Worm (Caenorhabditis elegans) whole organism, L4 larva: ENCODE measurements around the gene gldi-8.

Source experiments
- F44E2.7 ChIP-seq: fragments of 200-800 bp; sonication (Bioruptor generic); IDR thresholded peaks from 2 replicates; pipeline ENCODE4 v2.1.2; 2022; ENCODE audit warnings: missing genetic modification characterization, missing compliant biosample characterization
- R02D3.7 ChIP-seq: fragments of 150-350 bp; sonication (generic microtip); optimal IDR thresholded peaks from 3 replicates; lab custom pipeline; 2014; ENCODE audit warnings: missing biosample characterization, missing genetic modification characterization
- T20F7.1 ChIP-seq: fragments of 200-800 bp; sonication (Bioruptor generic); optimal IDR thresholded peaks from 2 replicates; lab custom pipeline; 2018; ENCODE audit warnings: mild to moderate bottlenecking, missing genetic modification characterization, missing compliant biosample characterization
- Y105C5A.15 ChIP-seq: fragments of 200-800 bp; sonication (Bioruptor generic); IDR thresholded peaks from 2 replicates; pipeline ENCODE4 v1.3.6; 2022; ENCODE audit warnings: missing genetic modification characterization, missing compliant biosample characterization
- Y5F2A.4 ChIP-seq: fragments of 200-800 bp; sonication (Bioruptor generic); optimal IDR thresholded peaks from 2 replicates; lab custom pipeline; 2018; ENCODE audit warnings: mild to moderate bottlenecking, missing genetic modification characterization, missing compliant biosample characterization
- ZK546.5 ChIP-seq, 2 experiments: sonication (generic microtip); optimal IDR thresholded peaks; 2 replicates each; lab custom pipeline; 2017; ENCODE audit warnings: missing biosample characterization in 2 of 2, missing genetic modification characterization in 2 of 2
- ama-1 ChIP-seq: fragments of 150-350 bp; optimal IDR thresholded peaks from 2 replicates; lab custom pipeline; 2014; ENCODE audit warnings: inconsistent platforms, mixed read lengths
- arid-1 ChIP-seq: fragments of 200-800 bp; sonication (Bioruptor generic); conservative IDR thresholded peaks from 2 replicates; pipeline ENCODE4 v1.3.6; 2022; ENCODE audit warnings: missing genetic modification reagents, missing genetic modification characterization, missing compliant biosample characterization
- attf-4 ChIP-seq: sonication (generic microtip); optimal IDR thresholded peaks from 3 replicates; lab custom pipeline; 2017; ENCODE audit warnings: missing biosample characterization, missing genetic modification characterization
- ceh-44 ChIP-seq: fragments of 200-800 bp; sonication (Bioruptor generic); IDR thresholded peaks from 2 replicates; pipeline ENCODE4 v1.3.6; 2022; ENCODE audit warnings: missing genetic modification reagents, missing genetic modification characterization, missing compliant biosample characterization
- ceh-62 ChIP-seq: sonication (generic microtip); optimal IDR thresholded peaks from 2 replicates; lab custom pipeline; 2017; ENCODE audit warnings: missing biosample characterization, missing genetic modification characterization
- cey-2 ChIP-seq: sonication (generic microtip); optimal IDR thresholded peaks from 3 replicates; lab custom pipeline; 2017; ENCODE audit warnings: missing genetic modification characterization, mild to moderate bottlenecking, missing compliant biosample characterization, antibody characterized with exemption, borderline replicate concordance; ENCODE audit not compliant: insufficient read depth
- ctbp-1 ChIP-seq: fragments of 200-800 bp; sonication (Bioruptor generic); IDR thresholded peaks from 2 replicates; pipeline ENCODE4 v1.3.6; 2022; ENCODE audit warnings: missing genetic modification reagents, missing genetic modification characterization, missing compliant biosample characterization
- daf-12 ChIP-seq: fragments of 150-350 bp; optimal IDR thresholded peaks from 2 replicates; lab custom pipeline; 2014; ENCODE audit warnings: missing biosample characterization, missing genetic modification reagents, missing genetic modification characterization
- daf-16 ChIP-seq, 3 experiments: sonication (generic microtip); optimal IDR thresholded peaks; 2 replicates each; lab custom pipeline; 2016 to 2017; ENCODE audit warnings: missing genetic modification characterization in 3 of 3, missing genetic modification reagents in 3 of 3, mild to moderate bottlenecking in 2 of 3, missing compliant biosample characterization in 2 of 3, missing biosample characterization in 1 of 3, moderate library complexity in 1 of 3
- dmd-8 ChIP-seq: fragments of 200-800 bp; sonication (Bioruptor generic); IDR thresholded peaks from 2 replicates; pipeline ENCODE4 v1.3.6; 2022; ENCODE audit warnings: missing genetic modification characterization, missing compliant biosample characterization
- dve-1 ChIP-seq: sonication (generic microtip); optimal IDR thresholded peaks from 2 replicates; lab custom pipeline; 2017; ENCODE audit warnings: antibody characterized with exemption, mild to moderate bottlenecking, missing genetic modification characterization, missing compliant biosample characterization; ENCODE audit not compliant: insufficient read depth
- fkh-10 ChIP-seq: fragments of 150-350 bp; optimal IDR thresholded peaks from 2 replicates; lab custom pipeline; 2014; ENCODE audit warnings: missing biosample characterization, missing genetic modification reagents, missing genetic modification characterization
- fos-1 ChIP-seq: fragments of 150-350 bp; optimal IDR thresholded peaks from 2 replicates; lab custom pipeline; 2014; ENCODE audit warnings: missing biosample characterization, missing genetic modification characterization
- hlh-30 ChIP-seq: sonication (generic microtip); optimal IDR thresholded peaks from 2 replicates; lab custom pipeline; 2017; ENCODE audit warnings: antibody characterized with exemption, mild to moderate bottlenecking, missing genetic modification characterization, missing compliant biosample characterization; ENCODE audit not compliant: insufficient read depth
- jun-1 ChIP-seq: fragments of 150-350 bp; optimal IDR thresholded peaks from 2 replicates; lab custom pipeline; 2014; ENCODE audit warnings: missing biosample characterization, missing genetic modification reagents, missing genetic modification characterization
- lim-7 ChIP-seq: fragments of 200-800 bp; sonication (Bioruptor generic); IDR thresholded peaks from 2 replicates; pipeline ENCODE4 v1.3.6; 2022; ENCODE audit warnings: missing genetic modification characterization, missing compliant biosample characterization
- lin-1 ChIP-seq: fragments of 200-800 bp; sonication (Bioruptor generic); IDR thresholded peaks from 2 replicates; pipeline ENCODE4 v1.3.6; 2022; ENCODE audit warnings: missing genetic modification reagents, missing genetic modification characterization, missing compliant biosample characterization
- lin-15B ChIP-seq: fragments of 150-350 bp; sonication (generic microtip); optimal IDR thresholded peaks from 3 replicates; lab custom pipeline; 2014; ENCODE audit warnings: missing biosample characterization, missing genetic modification characterization
- lin-38 ChIP-seq: fragments of 200-800 bp; sonication (Bioruptor generic); IDR thresholded peaks from 2 replicates; pipeline ENCODE4 v1.3.6; 2022; ENCODE audit warnings: missing genetic modification reagents, missing genetic modification characterization, missing compliant biosample characterization
- lin-39 ChIP-seq: fragments of 150-350 bp; optimal IDR thresholded peaks from 2 replicates; lab custom pipeline; 2014; ENCODE audit warnings: missing biosample characterization, missing genetic modification reagents, missing genetic modification characterization
- lir-3 ChIP-seq: sonication (generic microtip); optimal IDR thresholded peaks from 2 replicates; lab custom pipeline; 2016; ENCODE audit warnings: mild to moderate bottlenecking, missing genetic modification characterization, missing compliant biosample characterization
- mdl-1 ChIP-seq, 2 experiments: fragments of 150-350 bp in 1 of 2; sonication (generic microtip) in 1 of 2; optimal IDR thresholded peaks; 2 replicates each; lab custom pipeline; 2014 to 2017; ENCODE audit warnings: missing biosample characterization in 2 of 2, missing genetic modification characterization in 2 of 2
- mes-2 ChIP-seq: sonication (generic microtip); optimal IDR thresholded peaks from 2 replicates; lab custom pipeline; 2016; ENCODE audit warnings: missing genotype, mild to moderate bottlenecking, missing genetic modification characterization, missing compliant biosample characterization; ENCODE audit not compliant: poor library complexity, severe bottlenecking
- nhr-10 ChIP-seq: fragments of 150-350 bp; optimal IDR thresholded peaks from 2 replicates; lab custom pipeline; 2014; ENCODE audit warnings: missing biosample characterization, missing genetic modification characterization
- nhr-28 ChIP-seq: fragments of 150-350 bp; optimal IDR thresholded peaks from 2 replicates; lab custom pipeline; 2014; ENCODE audit warnings: missing biosample characterization, missing genetic modification characterization
- nhr-41 ChIP-seq: fragments of 200-800 bp; sonication (Bioruptor generic); IDR thresholded peaks from 2 replicates; pipeline ENCODE4 v1.3.6; 2022; ENCODE audit warnings: missing genetic modification reagents, missing genetic modification characterization, missing compliant biosample characterization
- nhr-42 ChIP-seq: fragments of 200-800 bp; sonication (Bioruptor generic); IDR thresholded peaks from 2 replicates; pipeline ENCODE4 v1.3.6; 2022; ENCODE audit warnings: missing genetic modification characterization, missing compliant biosample characterization
- nhr-48 ChIP-seq: sonication (generic microtip); optimal IDR thresholded peaks from 2 replicates; lab custom pipeline; 2016; ENCODE audit warnings: mild to moderate bottlenecking, missing genetic modification characterization, missing compliant biosample characterization
- nhr-76 ChIP-seq: fragments of 150-350 bp; optimal IDR thresholded peaks from 2 replicates; lab custom pipeline; 2014; ENCODE audit warnings: missing biosample characterization, missing genetic modification characterization
- php-3 ChIP-seq: fragments of 200-800 bp; sonication (Bioruptor generic); IDR thresholded peaks from 2 replicates; pipeline ENCODE4 v1.3.6; 2022; ENCODE audit warnings: missing genetic modification reagents, missing genetic modification characterization, missing compliant biosample characterization
- pqm-1 ChIP-seq: sonication (generic microtip); optimal IDR thresholded peaks from 2 replicates; lab custom pipeline; 2017; ENCODE audit warnings: missing biosample characterization, missing genetic modification characterization
- saeg-2 ChIP-seq: fragments of 200-800 bp; sonication (Bioruptor generic); IDR thresholded peaks from 2 replicates; pipeline ENCODE4 v1.3.6; 2022; ENCODE audit warnings: missing genetic modification reagents, missing genetic modification characterization, missing compliant biosample characterization
- skn-1 ChIP-seq: fragments of 150-350 bp; optimal IDR thresholded peaks from 2 replicates; lab custom pipeline; 2014; ENCODE audit warnings: missing biosample characterization, missing genetic modification characterization
- snpc-1.2 ChIP-seq: fragments of 200-800 bp; sonication (Bioruptor generic); IDR thresholded peaks from 2 replicates; pipeline ENCODE4 v1.3.6; 2022; ENCODE audit warnings: missing genetic modification reagents, missing genetic modification characterization, missing compliant biosample characterization
- snpc-4 ChIP-seq: fragments of 150-350 bp; optimal IDR thresholded peaks from 2 replicates; lab custom pipeline; 2014; ENCODE audit warnings: missing biosample characterization, missing genetic modification characterization
- spr-1 ChIP-seq: sonication (generic microtip); optimal IDR thresholded peaks from 2 replicates; lab custom pipeline; 2016; ENCODE audit warnings: mild to moderate bottlenecking, missing genetic modification characterization, missing compliant biosample characterization
- tra-1 ChIP-seq: fragments of 200-800 bp; sonication (Bioruptor generic); IDR thresholded peaks from 2 replicates; pipeline ENCODE4 v1.3.6; 2022; ENCODE audit warnings: missing genetic modification reagents, missing genetic modification characterization, missing compliant biosample characterization
- unc-39 ChIP-seq: sonication (generic microtip); optimal IDR thresholded peaks from 2 replicates; lab custom pipeline; 2017; ENCODE audit warnings: missing biosample characterization, missing genetic modification characterization
- unc-62 ChIP-seq, 3 experiments: fragments of 150-350 bp in 1 of 3; sonication (generic microtip); optimal IDR thresholded peaks in 2 of 3; peaks in 1 of 3; 1 replicate in 1 of 3; 2 replicates in 2 of 3; lab custom pipeline; 2014 to 2017; ENCODE audit warnings: missing biosample characterization in 3 of 3, missing genetic modification characterization in 3 of 3, missing genetic modification reagents in 3 of 3, missing genotype in 1 of 3
- vab-7 ChIP-seq: fragments of 200-800 bp; sonication (Bioruptor generic); IDR thresholded peaks from 2 replicates; pipeline ENCODE4 v1.3.6; 2022; ENCODE audit warnings: missing genetic modification reagents, missing genetic modification characterization, missing compliant biosample characterization
- zfp-2 ChIP-seq: sonication (generic microtip); optimal IDR thresholded peaks from 2 replicates; lab custom pipeline; 2016; ENCODE audit warnings: mild to moderate bottlenecking, missing genetic modification characterization, missing compliant biosample characterization
- zip-2 ChIP-seq: fragments of 150-350 bp; optimal IDR thresholded peaks from 2 replicates; lab custom pipeline; 2014; ENCODE audit warnings: missing biosample characterization, missing genetic modification characterization
- ztf-7 ChIP-seq: fragments of 150-350 bp; optimal IDR thresholded peaks from 2 replicates; lab custom pipeline; 2014; ENCODE audit warnings: missing biosample characterization, missing genetic modification characterization

gldi-8 gene

ce11 chrIII:12608220-12608958 lies 8.9 kb upstream of the gldi-8 start, which contains the start of gene epc-1 (continued):
- TF ChIP-seq attf-4 (tag; lab: Kevin White, UChicago) = no peak
- peak in 1 of 2 experiments; percentile 96 for TF ChIP-seq unc-62 (GFP tag; optimal IDR thresholded peaks at IDR 0.05 in 1 of 2; lab: Kevin White, UChicago)
- no peak for TF ChIP-seq unc-62 (tag; optimal IDR thresholded peaks at IDR 0.05; lab: Kevin White, UChicago)
- no peak for TF ChIP-seq R02D3.7 (tag; lab: Kevin White, UChicago)
- TF ChIP-seq nhr-10 (tag; lab: Kevin White, UChicago) = peak; percentile 63
- no peak for TF ChIP-seq F44E2.7 (GFP tag; lab: Robert Waterston, UW)
- TF ChIP-seq mes-2 (tag; lab: Kevin White, UChicago) = peak; percentile 83
- peak; percentile 76 for TF ChIP-seq zfp-2 (tag; lab: Kevin White, UChicago)
- TF ChIP-seq daf-12 (tag; lab: Kevin White, UChicago) = no peak
- peak; percentile 69 to 98 for TF ChIP-seq mdl-1 (tag; optimal IDR thresholded peaks at IDR 0.05; lab: Kevin White, UChicago)
- TF ChIP-seq ZK546.5 (tag; optimal IDR thresholded peaks at IDR 0.05; lab: Kevin White, UChicago) = peak in 1 of 2 experiments; percentile 31
- peak; percentile 98 for TF ChIP-seq hlh-30
- TF ChIP-seq T20F7.1 = peak; percentile 85
- peak; percentile 48 for TF ChIP-seq zip-2
- peak; percentile 90 for TF ChIP-seq arid-1 (GFP tag; lab: Robert Waterston, UW)
- peak; percentile 58 to 63 for TF ChIP-seq daf-16 (GFP tag; optimal IDR thresholded peaks at IDR 0.05; lab: Kevin White, UChicago)
- TF ChIP-seq daf-16 (tag; optimal IDR thresholded peaks at IDR 0.05; lab: Kevin White, UChicago) = peak; percentile 64
- TF ChIP-seq fos-1 = no peak
- TF ChIP-seq vab-7 (GFP tag; lab: Robert Waterston, UW) = peak; percentile 47
- no peak for TF ChIP-seq cey-2 (tag; lab: Kevin White, UChicago)
- peak; percentile 47 for TF ChIP-seq skn-1 (tag; lab: Kevin White, UChicago)
- peak; percentile 63 for TF ChIP-seq lin-1 (GFP tag; lab: Robert Waterston, UW)
- TF ChIP-seq tra-1 (GFP tag; lab: Robert Waterston, UW) = peak; percentile 43; the same call in 1 of the 2 replicates
- peak; percentile 67 for TF ChIP-seq jun-1 (tag; lab: Kevin White, UChicago)
- no peak for TF ChIP-seq nhr-76 (tag; lab: Kevin White, UChicago)
- TF ChIP-seq snpc-1.2 = no peak
- TF ChIP-seq php-3 (GFP tag; lab: Robert Waterston, UW) = peak; percentile 33; the same call in 1 of the 2 replicates
- TF ChIP-seq ceh-44 (GFP tag; lab: Robert Waterston, UW) = no peak
- no peak for TF ChIP-seq lir-3
- TF ChIP-seq snpc-4 = no peak
- TF ChIP-seq lim-7 = no peak
- peak; percentile 89 for TF ChIP-seq ama-1 (lab: Kevin White, UChicago)
- peak; percentile 66 for TF ChIP-seq fkh-10 (GFP tag; lab: Kevin White, UChicago)
- TF ChIP-seq ceh-62 = no peak
- TF ChIP-seq lin-15B = peak; percentile 8
- peak; percentile 44; the same call in 1 of the 2 replicates for TF ChIP-seq nhr-41 (GFP tag; lab: Robert Waterston, UW)
- peak; percentile 92 for TF ChIP-seq Y5F2A.4 (GFP tag; lab: Kevin White, UChicago)
- TF ChIP-seq nhr-48 = peak; percentile 80
- peak; percentile 83 for TF ChIP-seq ctbp-1 (GFP tag; lab: Robert Waterston, UW)
- TF ChIP-seq lin-38 (GFP tag; lab: Robert Waterston, UW) = peak; percentile 82
- peak; percentile 83 for TF ChIP-seq spr-1
- peak; percentile 90 for TF ChIP-seq dve-1 (tag; lab: Kevin White, UChicago)
- TF ChIP-seq ztf-7 (tag; lab: Kevin White, UChicago) = peak; percentile 68
- no peak for TF ChIP-seq lin-39
- TF ChIP-seq nhr-42 = peak; percentile 88; the same call in 1 of the 2 replicates
- 0 out of 2 replicates have a peak, but pooled peaks have one; percentile 23 for TF ChIP-seq saeg-2 (GFP tag; lab: Robert Waterston, UW)
- peak; percentile 61; the same call in 1 of the 2 replicates for TF ChIP-seq Y105C5A.15 (GFP tag; lab: Robert Waterston, UW)
- no peak for TF ChIP-seq unc-39 (tag; lab: Kevin White, UChicago)
- TF ChIP-seq dmd-8 (GFP tag; lab: Robert Waterston, UW) = peak; percentile 44; the same call in 1 of the 2 replicates
- TF ChIP-seq pqm-1 (tag; lab: Kevin White, UChicago) = no peak
- TF ChIP-seq nhr-28 (tag; lab: Kevin White, UChicago) = peak; percentile 96
